Fruit fly (Drosophila melanogaster) whole organism, embryonic: Measurements from ENCODE around the gene Ogdh.
A peak's percentile ranks its signal among the peaks of the same experiment; 100 is the strongest.

Experiments used
- Adf1 ChIP-seq: fragments of 200-800 bp; sonication (Bioruptor generic); IDR thresholded peaks from 2 replicates; pipeline ENCODE4 v1.3.6; 2022; ENCODE audit warnings: missing biosample characterization, missing genetic modification characterization
- Aef1 ChIP-seq: fragments of 200-800 bp; sonication (Bioruptor generic); IDR thresholded peaks from 3 replicates; pipeline ENCODE4 v1.3.6; 2022; ENCODE audit warnings: missing biosample characterization, missing genetic modification characterization
- Blimp-1 ChIP-seq: fragments of 200-800 bp; sonication (Bioruptor generic); optimal IDR thresholded peaks from 3 replicates; lab custom pipeline; 2018; ENCODE audit warnings: missing biosample characterization, missing genetic modification characterization, mild to moderate bottlenecking, moderate library complexity, missing genetic modification reagents
- C15 ChIP-seq: fragments of 200-800 bp; sonication (Bioruptor generic); IDR thresholded peaks from 3 replicates; pipeline ENCODE4 v1.3.6; 2022; ENCODE audit warnings: missing biosample characterization, missing genetic modification characterization
- CG10267 ChIP-seq: fragments of 200-800 bp; sonication (Bioruptor generic); optimal IDR thresholded peaks from 2 replicates; lab custom pipeline; 2018; ENCODE audit warnings: missing biosample characterization, mild to moderate bottlenecking, missing genetic modification characterization, moderate library complexity
- CG12219 ChIP-seq: fragments of 200-800 bp; sonication (Bioruptor generic); optimal IDR thresholded peaks from 3 replicates; lab custom pipeline; 2018; ENCODE audit warnings: missing biosample characterization, mild to moderate bottlenecking, missing genetic modification characterization
- CG13123 ChIP-seq: fragments of 200-800 bp; sonication (Bioruptor generic); optimal IDR thresholded peaks from 2 replicates; lab custom pipeline; 2016; ENCODE audit warnings: missing biosample characterization, missing genetic modification characterization
- CG16863 ChIP-seq: fragments of 200-800 bp; sonication (Bioruptor generic); optimal IDR thresholded peaks from 3 replicates; lab custom pipeline; 2016; ENCODE audit warnings: missing biosample characterization, missing genetic modification characterization
- CG17186 ChIP-seq: fragments of 200-800 bp; sonication (Bioruptor generic); optimal IDR thresholded peaks from 3 replicates; lab custom pipeline; 2017; ENCODE audit warnings: missing biosample characterization, missing genetic modification reagents, missing genetic modification characterization
- CG17385 ChIP-seq: fragments of 200-800 bp; sonication (Bioruptor generic); optimal IDR thresholded peaks from 3 replicates; lab custom pipeline; 2018; ENCODE audit warnings: missing biosample characterization, mild to moderate bottlenecking, missing genetic modification characterization
- CG18262 ChIP-seq: fragments of 200-800 bp; optimal IDR thresholded peaks from 3 replicates; lab custom pipeline; 2019; ENCODE audit warnings: missing biosample characterization, mild to moderate bottlenecking, missing genetic modification characterization, moderate library complexity
- CG30020 ChIP-seq: fragments of 200-800 bp; optimal IDR thresholded peaks from 2 replicates; lab custom pipeline; 2019; ENCODE audit warnings: missing biosample characterization, mild to moderate bottlenecking, missing genetic modification characterization, moderate library complexity
- CG31441 ChIP-seq: fragments of 200-800 bp; sonication (Bioruptor generic); IDR thresholded peaks from 2 replicates; pipeline ENCODE4 v1.3.6; 2022; ENCODE audit warnings: missing biosample characterization, missing genetic modification characterization
- CG32767 ChIP-seq: fragments of 200-800 bp; sonication (Bioruptor generic); IDR thresholded peaks from 2 replicates; pipeline ENCODE4 v1.3.6; 2022; ENCODE audit warnings: missing biosample characterization, missing genetic modification characterization
- CG33557 ChIP-seq: fragments of 200-800 bp; sonication (Bioruptor generic); optimal IDR thresholded peaks from 2 replicates; lab custom pipeline; 2019; ENCODE audit warnings: missing biosample characterization, mild to moderate bottlenecking, missing genetic modification characterization, moderate library complexity
- CG3407 ChIP-seq: fragments of 200-800 bp; sonication (Bioruptor generic); optimal IDR thresholded peaks from 2 replicates; lab custom pipeline; 2018; ENCODE audit warnings: missing biosample characterization, mild to moderate bottlenecking, missing genetic modification characterization
- CG4282 ChIP-seq: fragments of 200-800 bp; sonication (Bioruptor generic); optimal IDR thresholded peaks from 2 replicates; lab custom pipeline; 2016; ENCODE audit warnings: missing biosample characterization, missing genetic modification characterization
- CG6254 ChIP-seq: fragments of 200-800 bp; sonication (Bioruptor generic); optimal IDR thresholded peaks from 3 replicates; lab custom pipeline; 2017; ENCODE audit warnings: mild to moderate bottlenecking, missing biosample characterization, missing genetic modification reagents, missing genetic modification characterization
- CG7357 ChIP-seq: fragments of 200-800 bp; sonication (Bioruptor generic); IDR thresholded peaks from 3 replicates; pipeline ENCODE4 v1.3.6; 2022; ENCODE audit warnings: missing biosample characterization, missing genetic modification characterization
- CG7556 ChIP-seq: fragments of 200-800 bp; sonication (Bioruptor generic); optimal IDR thresholded peaks from 2 replicates; lab custom pipeline; 2017; ENCODE audit warnings: missing biosample characterization, mild to moderate bottlenecking, missing genetic modification characterization
- CG7745 ChIP-seq: fragments of 200-800 bp; sonication (Bioruptor generic); optimal IDR thresholded peaks from 2 replicates; lab custom pipeline; 2018; ENCODE audit warnings: missing biosample characterization, mild to moderate bottlenecking, missing genetic modification characterization, moderate library complexity
- CG8359 ChIP-seq: fragments of 200-800 bp; sonication (Bioruptor generic); optimal IDR thresholded peaks from 2 replicates; lab custom pipeline; 2017; ENCODE audit warnings: missing biosample characterization, mild to moderate bottlenecking, missing genetic modification characterization, borderline replicate concordance
- CG8478 ChIP-seq: fragments of >200 bp; optimal IDR thresholded peaks from 2 replicates; lab custom pipeline; 2018
- Dfd ChIP-seq, 2 experiments: fragments of >200 bp; optimal IDR thresholded peaks; 2 replicates each; lab custom pipeline; 2017; ENCODE audit warnings: missing biosample characterization in 2 of 2, missing genetic modification characterization in 2 of 2
- Fer1 ChIP-seq: fragments of 200-800 bp; sonication (Bioruptor generic); optimal IDR thresholded peaks from 2 replicates; lab custom pipeline; 2017; ENCODE audit warnings: missing biosample characterization, mild to moderate bottlenecking, missing genetic modification characterization
- H15 ChIP-seq: fragments of 200-800 bp; sonication (Bioruptor generic); IDR thresholded peaks from 3 replicates; pipeline ENCODE4 v1.3.6; 2022; ENCODE audit warnings: missing biosample characterization, missing genetic modification characterization
- MTF-1 ChIP-seq: fragments of 200-800 bp; sonication (Bioruptor generic); optimal IDR thresholded peaks from 2 replicates; lab custom pipeline; 2018; ENCODE audit warnings: missing biosample characterization, mild to moderate bottlenecking, missing genetic modification characterization, borderline replicate concordance
- NC2β ChIP-seq: fragments of 200-800 bp; sonication (Bioruptor generic); optimal IDR thresholded peaks from 2 replicates; lab custom pipeline; 2016; ENCODE audit warnings: missing biosample characterization, missing genetic modification characterization
- Optix ChIP-seq: fragments of 200-800 bp; sonication (Bioruptor generic); IDR thresholded peaks from 3 replicates; pipeline ENCODE4 v1.3.6; 2022; ENCODE audit warnings: missing biosample characterization, missing genetic modification characterization
- Six4 ChIP-seq: fragments of 200-800 bp; sonication (Bioruptor generic); optimal IDR thresholded peaks from 2 replicates; lab custom pipeline; 2016; ENCODE audit warnings: missing biosample characterization, missing genetic modification characterization
- YL-1 ChIP-seq: fragments of 200-800 bp; sonication (Bioruptor generic); optimal IDR thresholded peaks from 3 replicates; lab custom pipeline; 2017; ENCODE audit warnings: missing biosample characterization, mild to moderate bottlenecking, missing genetic modification characterization
- ac ChIP-seq: fragments of 200-800 bp; sonication (Bioruptor generic); optimal IDR thresholded peaks from 3 replicates; lab custom pipeline; 2017; ENCODE audit warnings: missing biosample characterization, mild to moderate bottlenecking, missing genetic modification characterization
- al ChIP-seq: fragments of 200-800 bp; sonication (Bioruptor generic); IDR thresholded peaks from 2 replicates; pipeline ENCODE4 v1.3.6; 2022; ENCODE audit warnings: missing biosample characterization, missing genetic modification characterization
- aop ChIP-seq: fragments of 200-800 bp; sonication (Bioruptor generic); IDR thresholded peaks from 2 replicates; pipeline ENCODE4 v1.3.6; 2022; ENCODE audit warnings: missing biosample characterization, missing genetic modification characterization
- bsh ChIP-seq, 2 experiments: fragments of 200-800 bp; sonication (Bioruptor generic); optimal IDR thresholded peaks; 2 replicates each; lab custom pipeline; 2017 to 2018; ENCODE audit warnings: mild to moderate bottlenecking in 2 of 2, missing biosample characterization in 2 of 2, missing genetic modification characterization in 2 of 2, moderate library complexity in 1 of 2
- chif ChIP-seq, 2 experiments: fragments of 200-800 bp; sonication (Bioruptor generic); optimal IDR thresholded peaks; 3 replicates each; lab custom pipeline; 2016; ENCODE audit warnings: missing biosample characterization in 2 of 2, missing genetic modification characterization in 2 of 2
- chn ChIP-seq: fragments of 200-800 bp; sonication (Bioruptor generic); optimal IDR thresholded peaks from 2 replicates; lab custom pipeline; 2016; ENCODE audit warnings: missing biosample characterization, missing genetic modification characterization
- dimm ChIP-seq: fragments of 200-800 bp; sonication (Bioruptor generic); IDR thresholded peaks from 2 replicates; pipeline ENCODE4 v1.3.6; 2022; ENCODE audit warnings: missing biosample characterization, missing genetic modification characterization
- ems ChIP-seq: fragments of 200-800 bp; sonication (Bioruptor generic); optimal IDR thresholded peaks from 3 replicates; lab custom pipeline; 2016; ENCODE audit warnings: missing biosample characterization, missing genetic modification characterization
- gsb ChIP-seq: fragments of 200-800 bp; sonication (Bioruptor generic); IDR thresholded peaks from 2 replicates; pipeline ENCODE4 v1.3.6; 2022; ENCODE audit warnings: missing biosample characterization, missing genetic modification characterization
- nau ChIP-seq: fragments of 200-800 bp; sonication (Bioruptor generic); optimal IDR thresholded peaks from 3 replicates; lab custom pipeline; 2017; ENCODE audit warnings: missing biosample characterization, mild to moderate bottlenecking, missing genetic modification characterization, missing genetic modification reagents
- odd ChIP-seq: fragments of 200-800 bp; sonication (Bioruptor generic); optimal IDR thresholded peaks from 2 replicates; lab custom pipeline; 2017; ENCODE audit warnings: missing biosample characterization, mild to moderate bottlenecking, missing genetic modification characterization
- salm ChIP-seq: fragments of 200-800 bp; sonication (Bioruptor generic); optimal IDR thresholded peaks from 2 replicates; lab custom pipeline; 2018; ENCODE audit warnings: missing biosample characterization, mild to moderate bottlenecking, missing genetic modification characterization
- shn ChIP-seq: fragments of 200-800 bp; sonication (Bioruptor generic); optimal IDR thresholded peaks from 3 replicates; lab custom pipeline; 2016; ENCODE audit warnings: missing biosample characterization, missing genetic modification characterization
- sima ChIP-seq: fragments of 200-800 bp; sonication (Bioruptor generic); optimal IDR thresholded peaks from 2 replicates; lab custom pipeline; 2016; ENCODE audit warnings: missing biosample characterization, missing genetic modification characterization
- stwl ChIP-seq: fragments of 200-800 bp; sonication (Bioruptor generic); optimal IDR thresholded peaks from 3 replicates; lab custom pipeline; 2018; ENCODE audit warnings: missing biosample characterization, mild to moderate bottlenecking, missing genetic modification characterization, moderate library complexity
- unc-4 ChIP-seq: fragments of 200-800 bp; sonication (Bioruptor generic); IDR thresholded peaks from 2 replicates; pipeline ENCODE4 v1.3.6; 2022; ENCODE audit warnings: missing biosample characterization, missing genetic modification characterization; ENCODE audit not compliant: partially characterized antibody
- unpg ChIP-seq: fragments of 200-800 bp; sonication (Bioruptor generic); optimal IDR thresholded peaks from 3 replicates; lab custom pipeline; 2018; ENCODE audit warnings: missing biosample characterization, mild to moderate bottlenecking, missing genetic modification characterization, moderate library complexity
- vnd ChIP-seq: fragments of 200-800 bp; sonication (Bioruptor generic); IDR thresholded peaks from 3 replicates; pipeline ENCODE4 v1.3.6; 2022; ENCODE audit warnings: missing biosample characterization, missing genetic modification characterization; ENCODE audit not compliant: partially characterized antibody

Gene Ogdh

DNA sequence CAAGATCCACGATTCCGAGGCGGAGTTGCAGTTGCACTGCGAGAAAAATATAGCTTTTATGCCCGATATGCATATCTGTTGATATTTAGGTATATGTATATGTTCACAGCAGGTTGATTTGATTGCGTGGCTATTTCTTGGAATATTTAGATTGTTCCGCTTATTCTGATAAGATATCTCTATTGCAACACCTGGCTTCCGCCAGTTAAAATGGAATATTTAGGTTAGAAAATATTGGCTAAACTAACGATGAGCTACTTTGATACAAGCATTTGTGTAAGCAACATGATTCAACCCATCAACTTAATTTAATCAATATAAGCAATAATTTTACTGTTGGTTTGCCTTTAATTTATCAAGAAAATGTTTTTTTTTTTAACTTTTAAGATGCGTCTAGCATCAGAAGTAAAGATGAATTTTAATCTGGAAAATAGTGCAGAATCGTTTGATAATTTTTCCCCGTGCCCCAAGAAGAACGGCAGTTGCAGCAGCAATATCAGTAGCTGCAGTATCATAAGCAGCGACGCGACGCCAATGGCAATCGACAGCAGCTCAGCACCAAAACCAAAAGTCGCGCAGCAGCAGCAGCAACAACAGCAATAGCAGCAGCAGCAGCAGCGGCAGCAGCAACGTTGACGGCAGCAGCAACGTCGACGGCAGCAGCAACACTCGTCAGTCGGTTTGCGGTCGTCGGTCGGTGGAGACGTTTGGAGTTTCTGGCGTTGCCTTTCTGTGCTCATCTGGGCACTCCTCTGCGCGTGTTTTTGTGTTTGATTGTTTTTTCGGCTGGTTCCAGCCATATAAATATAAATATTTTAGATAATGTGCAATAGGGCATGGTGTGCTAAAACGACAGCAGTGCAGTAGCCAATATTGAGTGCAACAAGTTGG is 21.3 kb downstream of the Ogdh start (continued):
- TF ChIP-seq gsb (no peak), CG8359 (GFP tag; lab: Kevin White, UChicago) (peak; percentile 27), YL-1 (GFP tag; lab: Kevin White, UChicago) (no peak), C15 (GFP tag; lab: Robert Waterston, UW) (no peak), salm (no peak), CG7745 (tag; lab: Kevin White, UChicago) (no peak), aop (no peak), CG17186 (GFP tag; lab: Kevin White, UChicago) (no peak), Six4 (GFP tag; lab: Kevin White, UChicago) (no peak), unc-4 (GFP tag; lab: Robert Waterston, UW) (no peak), CG10267 (no peak), Blimp-1 (GFP tag; lab: Kevin White, UChicago) (peak; percentile 4), CG12219 (no peak), NC2β (GFP tag; lab: Kevin White, UChicago) (no peak), stwl (tag; lab: Kevin White, UChicago) (no peak), CG8478 (no peak), odd (GFP tag; lab: Kevin White, UChicago) (no peak), Fer1 (no peak), CG17385 (GFP tag; lab: Kevin White, UChicago) (no peak), CG32767 (GFP tag; lab: Robert Waterston, UW) (no peak), CG18262 (tag; lab: Kevin White, UChicago) (peak; percentile 45), Aef1 (GFP tag; lab: Robert Waterston, UW) (no peak), Dfd (GFP tag; optimal IDR thresholded peaks at IDR 0.05; lab: Kevin White, UChicago) (peak in 1 of 2 experiments; percentile 71), unpg (GFP tag; lab: Kevin White, UChicago) (no peak), CG33557 (no peak), CG31441 (GFP tag; lab: Robert Waterston, UW) (no peak), dimm (GFP tag; lab: Robert Waterston, UW) (no peak), CG16863 (GFP tag; lab: Kevin White, UChicago) (no peak), al (GFP tag; lab: Robert Waterston, UW) (no peak), chn (GFP tag; lab: Kevin White, UChicago) (no peak), CG3407 (GFP tag; lab: Kevin White, UChicago) (no peak), nau (GFP tag; lab: Kevin White, UChicago) (no peak), CG30020 (tag; lab: Kevin White, UChicago) (no peak), H15 (no peak), CG6254 (GFP tag; lab: Kevin White, UChicago) (no peak), Optix (GFP tag; lab: Robert Waterston, UW) (no peak), CG7357 (GFP tag; lab: Robert Waterston, UW) (no peak), ems (GFP tag; lab: Kevin White, UChicago) (no peak), MTF-1 (GFP tag; lab: Kevin White, UChicago) (no peak), CG7556 (GFP tag; lab: Kevin White, UChicago) (no peak), CG13123 (GFP tag; lab: Kevin White, UChicago) (no peak), ac (no peak), bsh (GFP tag; optimal IDR thresholded peaks at IDR 0.05; lab: Kevin White, UChicago) (peak in 1 of 2 experiments; percentile 77), shn (GFP tag; lab: Kevin White, UChicago) (no peak), vnd (GFP tag; lab: Robert Waterston, UW) (no peak), Adf1 (peak; percentile 96), CG4282 (GFP tag; lab: Kevin White, UChicago) (no peak), chif (GFP tag; optimal IDR thresholded peaks at IDR 0.05; lab: Kevin White, UChicago) (no peak), sima (GFP tag; lab: Kevin White, UChicago) (no peak)
